Fruit fly (Drosophila melanogaster): ENCODE results near the gene eIF3a.

eIF3a gene

dm6 chr3R:4433441-4434077 lies at the start of gene eIF3a, which contains the start of gene CG1074 (continued):
- peak; percentile 25; the same call in 1 of the 3 replicates for TF ChIP-seq so (GFP tag; IDR thresholded peaks at IDR 0.05)
- peak; percentile 97 for TF ChIP-seq CG14860 (GFP tag; IDR thresholded peaks at IDR 0.05; ENCODE audit: partially characterized antibody)
- 0 out of 3 replicates have a peak, but pooled peaks have one; percentile 8 for TF ChIP-seq CG11093 (GFP tag; IDR thresholded peaks at IDR 0.05)
- no peak for TF ChIP-seq hkb (optimal IDR thresholded peaks at IDR 0.05)
- peak; percentile 46 for TF ChIP-seq hkb (GFP tag; IDR thresholded peaks at IDR 0.05)
- TF ChIP-seq CG11695 (GFP tag; IDR thresholded peaks at IDR 0.05), result 0 out of 3 replicates have a peak, but pooled peaks have one; percentile 33
- TF ChIP-seq ash1 (GFP tag; optimal IDR thresholded peaks at IDR 0.05), result peak; percentile 78
- TF ChIP-seq CG17385 (GFP tag; optimal IDR thresholded peaks at IDR 0.05), result peak; percentile 73
- TF ChIP-seq sob (GFP tag; IDR thresholded peaks at IDR 0.05), result peak; percentile 86
- no peak for TF ChIP-seq CG7357 (GFP tag; IDR thresholded peaks at IDR 0.05)
- peak; percentile 97 for TF ChIP-seq CG16813 (GFP tag; IDR thresholded peaks at IDR 0.05; ENCODE audit: partially characterized antibody)
- TF ChIP-seq ken (GFP tag; IDR thresholded peaks at IDR 0.05), result peak; percentile 45; the same call in 1 of the 3 replicates
- peak; percentile 78 for TF ChIP-seq CG10543 (GFP tag; optimal IDR thresholded peaks at IDR 0.05)
- TF ChIP-seq slou (GFP tag; optimal IDR thresholded peaks at IDR 0.05), result peak; percentile 6
- peak; percentile 67 for TF ChIP-seq CG10431 (GFP tag; optimal IDR thresholded peaks at IDR 0.05)
- TF ChIP-seq CG10147 (GFP tag; optimal IDR thresholded peaks at IDR 0.05), result peak; percentile 44
- peak; percentile 58 for TF ChIP-seq fd102C (GFP tag; optimal IDR thresholded peaks at IDR 0.05)
- peak; percentile 64 for TF ChIP-seq grau (tag; optimal IDR thresholded peaks at IDR 0.05)
- peak; percentile 60 for TF ChIP-seq Mes4 (GFP tag; optimal IDR thresholded peaks at IDR 0.05)
- peak; percentile 48 for TF ChIP-seq Ada2b (GFP tag; IDR thresholded peaks at IDR 0.05)
- peak; percentile 73 for TF ChIP-seq bcd (GFP tag; optimal IDR thresholded peaks at IDR 0.05)
- TF ChIP-seq CG4360 (GFP tag; IDR thresholded peaks at IDR 0.05), result no peak
- peak; percentile 31 for TF ChIP-seq CG18764 (GFP tag; optimal IDR thresholded peaks at IDR 0.05)
- TF ChIP-seq nau (GFP tag; optimal IDR thresholded peaks at IDR 0.05), result no peak
- peak; percentile 0 for TF ChIP-seq fu2 (GFP tag; optimal IDR thresholded peaks at IDR 0.05)
- peak; percentile 53 for TF ChIP-seq CG9609 (GFP tag; optimal IDR thresholded peaks at IDR 0.05)
- TF ChIP-seq trh (GFP tag; optimal IDR thresholded peaks at IDR 0.05), result peak; percentile 25
- TF ChIP-seq CG4424 (GFP tag; optimal IDR thresholded peaks at IDR 0.05), result peak; percentile 48
- TF ChIP-seq Drgx (GFP tag; IDR thresholded peaks at IDR 0.05), result peak; percentile 22; the same call in 1 of the 2 replicates
- no peak for TF ChIP-seq CG9215 (GFP tag; IDR thresholded peaks at IDR 0.05)
- TF ChIP-seq Dref (GFP tag; IDR thresholded peaks at IDR 0.05), result peak; percentile 98
- peak; percentile 77 for TF ChIP-seq sug (tag; optimal IDR thresholded peaks at IDR 0.05)
- TF ChIP-seq NC2α (GFP tag; optimal IDR thresholded peaks at IDR 0.05), result peak; percentile 54
- TF ChIP-seq pb (GFP tag; optimal IDR thresholded peaks at IDR 0.05), result peak; percentile 56
- peak; percentile 47; the same call in 1 of the 2 replicates for TF ChIP-seq ara (GFP tag; IDR thresholded peaks at IDR 0.05)
- peak; percentile 62; the same call in 1 of the 2 replicates for TF ChIP-seq CG32767 (GFP tag; IDR thresholded peaks at IDR 0.05)
- TF ChIP-seq tna (GFP tag; IDR thresholded peaks at IDR 0.05; ENCODE audit: partially characterized antibody), result peak; percentile 94
- TF ChIP-seq Dip2 (GFP tag; IDR thresholded peaks at IDR 0.05), result no peak
- peak; percentile 49; the same call in 1 of the 2 replicates for TF ChIP-seq E2f1 (GFP tag; IDR thresholded peaks at IDR 0.05)
- TF ChIP-seq Opbp (GFP tag; IDR thresholded peaks at IDR 0.05; ENCODE audit: partially characterized antibody), result peak; percentile 99
- peak; percentile 82 for TF ChIP-seq Fer1 (GFP tag; optimal IDR thresholded peaks at IDR 0.05)
- TF ChIP-seq CG10462 (GFP tag; optimal IDR thresholded peaks at IDR 0.05), result no peak
- peak; percentile 97 for TF ChIP-seq chinmo (GFP tag; IDR thresholded peaks at IDR 0.05; ENCODE audit: partially characterized antibody)
- peak; percentile 69; the same call in 2 of the 3 replicates for TF ChIP-seq sr (GFP tag; IDR thresholded peaks at IDR 0.05)
- TF ChIP-seq CG34376 (GFP tag; optimal IDR thresholded peaks at IDR 0.05), result peak; percentile 89
- TF ChIP-seq MTF-1 (GFP tag; optimal IDR thresholded peaks at IDR 0.05; ENCODE audit: borderline replicate concordance), result peak; percentile 55
- peak; percentile 64 for TF ChIP-seq Fer3 (tag; optimal IDR thresholded peaks at IDR 0.05)
- peak; percentile 52 for TF ChIP-seq CG30403 (GFP tag; optimal IDR thresholded peaks at IDR 0.05)
- TF ChIP-seq CG31441 (GFP tag; IDR thresholded peaks at IDR 0.05), result no peak; the same call in 1 of the 2 replicates
- no peak for TF ChIP-seq dmrt99B (tag; optimal IDR thresholded peaks at IDR 0.05)

Data from whole organism, embryonic.